Fruit fly (Drosophila melanogaster) whole organism, prepupa: ENCODE data around the gene CG6059.

ENCODE experiments used
- CG10631 ChIP-seq: fragments of 200-800 bp; sonication (Bioruptor generic); optimal IDR thresholded peaks from 2 replicates; lab custom pipeline; 2016; ENCODE audit warnings: missing biosample characterization, missing genetic modification characterization
- CG10669 ChIP-seq: fragments of 200-800 bp; sonication (Bioruptor generic); optimal IDR thresholded peaks from 3 replicates; lab custom pipeline; 2018; ENCODE audit warnings: missing biosample characterization, mild to moderate bottlenecking, missing genetic modification characterization, moderate library complexity
- CG11294 ChIP-seq: fragments of 200-800 bp; sonication (Bioruptor generic); IDR thresholded peaks from 2 replicates; pipeline ENCODE4 v1.3.6; 2022; ENCODE audit warnings: missing biosample characterization, missing genetic modification characterization
- CG11762 ChIP-seq: fragments of 200-800 bp; sonication (Bioruptor generic); optimal IDR thresholded peaks from 3 replicates; lab custom pipeline; 2016; ENCODE audit warnings: missing biosample characterization, missing genetic modification characterization; ENCODE audit not compliant: insufficient read depth
- CG11902 ChIP-seq: fragments of 200-800 bp; sonication (Bioruptor generic); optimal IDR thresholded peaks from 3 replicates; lab custom pipeline; 2016; ENCODE audit warnings: missing biosample characterization, missing genetic modification characterization
- CG15336 ChIP-seq: fragments of 200-800 bp; sonication (Bioruptor generic); IDR thresholded peaks from 2 replicates; pipeline ENCODE4 v1.3.6; 2022; ENCODE audit warnings: missing biosample characterization, missing genetic modification characterization
- CG1621 ChIP-seq: fragments of 200-800 bp; sonication (Bioruptor generic); optimal IDR thresholded peaks from 3 replicates; lab custom pipeline; 2018; ENCODE audit warnings: missing biosample characterization, mild to moderate bottlenecking, missing genetic modification characterization
- CG16779 ChIP-seq: fragments of 200-800 bp; sonication (Bioruptor generic); optimal IDR thresholded peaks from 3 replicates; lab custom pipeline; 2017; ENCODE audit warnings: missing biosample characterization, mild to moderate bottlenecking, missing genetic modification characterization
- CG31627 ChIP-seq: fragments of 200-800 bp; sonication (Bioruptor generic); optimal IDR thresholded peaks from 3 replicates; lab custom pipeline; 2016; ENCODE audit warnings: missing biosample characterization, missing genetic modification characterization
- CG34406 ChIP-seq: fragments of 200-800 bp; sonication (Bioruptor generic); optimal IDR thresholded peaks from 3 replicates; lab custom pipeline; 2016; ENCODE audit warnings: missing biosample characterization, missing genetic modification characterization
- CG4318 ChIP-seq: fragments of 200-800 bp; sonication (Bioruptor generic); optimal IDR thresholded peaks from 3 replicates; lab custom pipeline; 2017; ENCODE audit warnings: missing biosample characterization, mild to moderate bottlenecking, missing genetic modification characterization
- CG6163 ChIP-seq: fragments of 200-800 bp; sonication (Bioruptor generic); IDR thresholded peaks from 3 replicates; pipeline ENCODE4 v1.3.6; 2022; ENCODE audit warnings: missing biosample characterization, missing genetic modification characterization
- CG6276 ChIP-seq: fragments of 200-800 bp; sonication (Bioruptor generic); optimal IDR thresholded peaks from 2 replicates; lab custom pipeline; 2017; ENCODE audit warnings: missing biosample characterization, mild to moderate bottlenecking, missing genetic modification characterization
- CG6792 ChIP-seq: fragments of 200-800 bp; sonication (Bioruptor generic); optimal IDR thresholded peaks from 3 replicates; lab custom pipeline; 2016; ENCODE audit warnings: missing biosample characterization, missing genetic modification characterization
- CG6808 ChIP-seq: fragments of 200-800 bp; sonication (Bioruptor generic); optimal IDR thresholded peaks from 3 replicates; lab custom pipeline; 2017; ENCODE audit warnings: missing biosample characterization, missing genetic modification characterization, mild to moderate bottlenecking, moderate library complexity, missing genetic modification reagents
- CG6854 ChIP-seq: fragments of 200-800 bp; sonication (Bioruptor generic); optimal IDR thresholded peaks from 2 replicates; lab custom pipeline; 2017; ENCODE audit warnings: missing biosample characterization, mild to moderate bottlenecking, missing genetic modification characterization
- CG8119 ChIP-seq: fragments of 200-800 bp; sonication (Bioruptor generic); IDR thresholded peaks from 3 replicates; pipeline ENCODE4 v1.3.6; 2022; ENCODE audit warnings: missing biosample characterization, missing genetic modification characterization
- CG8319 ChIP-seq: fragments of 200-800 bp; sonication (Bioruptor generic); optimal IDR thresholded peaks from 3 replicates; lab custom pipeline; 2016; ENCODE audit warnings: missing biosample characterization, missing genetic modification characterization
- CG8632 ChIP-seq: fragments of 200-800 bp; sonication (Bioruptor generic); optimal IDR thresholded peaks from 3 replicates; lab custom pipeline; 2016; ENCODE audit warnings: missing biosample characterization, missing genetic modification characterization
- CG9139 ChIP-seq: fragments of 200-800 bp; sonication (Bioruptor generic); optimal IDR thresholded peaks from 3 replicates; lab custom pipeline; 2017; ENCODE audit warnings: missing biosample characterization, mild to moderate bottlenecking, missing genetic modification characterization
- Eip78C ChIP-seq: fragments of 200-800 bp; sonication (Bioruptor generic); peaks from one replicate; lab custom pipeline; 2016; ENCODE audit warnings: missing biosample characterization, missing genetic modification characterization
- Ets21C ChIP-seq: fragments of 200-800 bp; sonication (Bioruptor generic); optimal IDR thresholded peaks from 3 replicates; lab custom pipeline; 2016; ENCODE audit warnings: missing biosample characterization, missing genetic modification characterization
- Ets96B ChIP-seq: fragments of 200-800 bp; optimal IDR thresholded peaks from 2 replicates; lab custom pipeline; 2019; ENCODE audit warnings: missing biosample characterization, mild to moderate bottlenecking, missing genetic modification characterization, moderate library complexity
- Gug ChIP-seq: fragments of 200-800 bp; sonication (Bioruptor generic); IDR thresholded peaks from 2 replicates; pipeline ENCODE4 v1.3.6; 2022; ENCODE audit warnings: missing biosample characterization, missing genetic modification characterization
- Hr38 ChIP-seq: sonication (Bioruptor generic); optimal IDR thresholded peaks from 2 replicates; lab custom pipeline; 2016; ENCODE audit warnings: missing biosample characterization, missing genetic modification characterization
- Hr4 ChIP-seq: fragments of 200-800 bp; sonication (Bioruptor generic); optimal IDR thresholded peaks from 3 replicates; lab custom pipeline; 2016; ENCODE audit warnings: missing biosample characterization, missing genetic modification characterization
- Lpt ChIP-seq: fragments of 200-800 bp; sonication (Bioruptor generic); optimal IDR thresholded peaks from 3 replicates; lab custom pipeline; 2016; ENCODE audit warnings: missing biosample characterization, missing genetic modification characterization
- Met ChIP-seq: fragments of 200-800 bp; sonication (Bioruptor generic); optimal IDR thresholded peaks from 3 replicates; lab custom pipeline; 2016; ENCODE audit warnings: missing biosample characterization, missing genetic modification characterization
- OdsH ChIP-seq: fragments of 200-800 bp; sonication (Bioruptor generic); optimal IDR thresholded peaks from 3 replicates; lab custom pipeline; 2016; ENCODE audit warnings: missing biosample characterization, missing genetic modification characterization
- Smox ChIP-seq: fragments of 200-800 bp; sonication (Bioruptor generic); optimal IDR thresholded peaks from 3 replicates; lab custom pipeline; 2016; ENCODE audit warnings: missing biosample characterization, missing genetic modification characterization
- Sox102F ChIP-seq: fragments of 200-800 bp; sonication (Bioruptor generic); optimal IDR thresholded peaks from 2 replicates; lab custom pipeline; 2016; ENCODE audit warnings: missing biosample characterization, mild to moderate bottlenecking, missing genetic modification characterization
- Sox14 ChIP-seq: fragments of 200-800 bp; sonication (Bioruptor generic); optimal IDR thresholded peaks from 3 replicates; lab custom pipeline; 2016; ENCODE audit warnings: missing biosample characterization, missing genetic modification characterization
- Sox15 ChIP-seq: fragments of 200-800 bp; sonication (Bioruptor generic); optimal IDR thresholded peaks from 3 replicates; lab custom pipeline; 2016; ENCODE audit warnings: missing biosample characterization, missing genetic modification characterization
- achi ChIP-seq: fragments of 200-800 bp; sonication (Bioruptor generic); optimal IDR thresholded peaks from 3 replicates; lab custom pipeline; 2016; ENCODE audit warnings: missing biosample characterization, missing genetic modification characterization
- acj6 ChIP-seq: fragments of 200-800 bp; sonication (Bioruptor generic); optimal IDR thresholded peaks from 3 replicates; lab custom pipeline; 2016; ENCODE audit warnings: missing biosample characterization, missing genetic modification characterization
- cyc ChIP-seq: fragments of 200-800 bp; sonication (Bioruptor generic); optimal IDR thresholded peaks from 3 replicates; lab custom pipeline; 2016; ENCODE audit warnings: missing biosample characterization, missing genetic modification characterization
- dac ChIP-seq: fragments of 200-800 bp; sonication (Bioruptor generic); optimal IDR thresholded peaks from 2 replicates; lab custom pipeline; 2017; ENCODE audit warnings: missing biosample characterization, mild to moderate bottlenecking, missing genetic modification characterization
- dsx ChIP-seq: fragments of 200-800 bp; optimal IDR thresholded peaks from 3 replicates; lab custom pipeline; 2019; ENCODE audit warnings: missing biosample characterization, mild to moderate bottlenecking, missing genetic modification characterization, moderate library complexity; ENCODE audit not compliant: poor library complexity, severe bottlenecking
- eg ChIP-seq: fragments of 200-800 bp; sonication (Bioruptor generic); IDR thresholded peaks from 3 replicates; pipeline ENCODE4 v1.3.6; 2022; ENCODE audit warnings: missing biosample characterization, missing genetic modification characterization
- esn ChIP-seq: fragments of 200-800 bp; sonication (Bioruptor generic); optimal IDR thresholded peaks from 2 replicates; lab custom pipeline; 2016; ENCODE audit warnings: missing biosample characterization, mild to moderate bottlenecking, missing genetic modification characterization, moderate library complexity
- fd59A ChIP-seq: fragments of 200-800 bp; sonication (Bioruptor generic); optimal IDR thresholded peaks from 2 replicates; lab custom pipeline; 2017; ENCODE audit warnings: missing biosample characterization, mild to moderate bottlenecking, missing genetic modification characterization, missing genetic modification reagents
- fkh ChIP-seq: fragments of 200-800 bp; sonication (Bioruptor generic); optimal IDR thresholded peaks from 3 replicates; lab custom pipeline; 2017; ENCODE audit warnings: missing biosample characterization, mild to moderate bottlenecking, missing genetic modification characterization, moderate library complexity
- lz ChIP-seq: fragments of 200-800 bp; sonication (Bioruptor generic); optimal IDR thresholded peaks from 3 replicates; lab custom pipeline; 2016; ENCODE audit warnings: missing biosample characterization, missing genetic modification characterization
- net ChIP-seq: fragments of 200-800 bp; sonication (Bioruptor generic); optimal IDR thresholded peaks from 3 replicates; lab custom pipeline; 2016; ENCODE audit warnings: missing biosample characterization, missing genetic modification characterization
- salr ChIP-seq, 2 experiments: fragments of 200-800 bp; sonication (Bioruptor generic); optimal IDR thresholded peaks; 3 replicates each; lab custom pipeline; 2016 to 2018; ENCODE audit warnings: missing biosample characterization in 2 of 2, missing genetic modification characterization in 2 of 2, mild to moderate bottlenecking in 1 of 2
- spab ChIP-seq: fragments of 200-800 bp; sonication (Bioruptor generic); optimal IDR thresholded peaks from 2 replicates; lab custom pipeline; 2017; ENCODE audit warnings: missing biosample characterization, mild to moderate bottlenecking, missing genetic modification characterization, missing genetic modification reagents
- ss ChIP-seq, 2 experiments: fragments of 200-800 bp; sonication (Bioruptor generic); optimal IDR thresholded peaks; 2 replicates in 1 of 2; 3 replicates in 1 of 2; lab custom pipeline; 2017 to 2018; ENCODE audit warnings: mild to moderate bottlenecking in 2 of 2, missing biosample characterization in 2 of 2, missing genetic modification characterization in 2 of 2, moderate library complexity in 1 of 2
- svp ChIP-seq: fragments of 200-800 bp; sonication (Bioruptor generic); peaks from one replicate; lab custom pipeline; 2016; ENCODE audit warnings: missing biosample characterization, missing genetic modification characterization
- topi ChIP-seq: fragments of 200-800 bp; sonication (Bioruptor generic); optimal IDR thresholded peaks from 3 replicates; lab custom pipeline; 2016; ENCODE audit warnings: missing biosample characterization, missing genetic modification characterization
- vri ChIP-seq: fragments of 200-800 bp; sonication (Bioruptor generic); optimal IDR thresholded peaks from 3 replicates; lab custom pipeline; 2016; ENCODE audit warnings: missing biosample characterization, mild to moderate bottlenecking, missing genetic modification characterization

CG6059 gene

DNA sequence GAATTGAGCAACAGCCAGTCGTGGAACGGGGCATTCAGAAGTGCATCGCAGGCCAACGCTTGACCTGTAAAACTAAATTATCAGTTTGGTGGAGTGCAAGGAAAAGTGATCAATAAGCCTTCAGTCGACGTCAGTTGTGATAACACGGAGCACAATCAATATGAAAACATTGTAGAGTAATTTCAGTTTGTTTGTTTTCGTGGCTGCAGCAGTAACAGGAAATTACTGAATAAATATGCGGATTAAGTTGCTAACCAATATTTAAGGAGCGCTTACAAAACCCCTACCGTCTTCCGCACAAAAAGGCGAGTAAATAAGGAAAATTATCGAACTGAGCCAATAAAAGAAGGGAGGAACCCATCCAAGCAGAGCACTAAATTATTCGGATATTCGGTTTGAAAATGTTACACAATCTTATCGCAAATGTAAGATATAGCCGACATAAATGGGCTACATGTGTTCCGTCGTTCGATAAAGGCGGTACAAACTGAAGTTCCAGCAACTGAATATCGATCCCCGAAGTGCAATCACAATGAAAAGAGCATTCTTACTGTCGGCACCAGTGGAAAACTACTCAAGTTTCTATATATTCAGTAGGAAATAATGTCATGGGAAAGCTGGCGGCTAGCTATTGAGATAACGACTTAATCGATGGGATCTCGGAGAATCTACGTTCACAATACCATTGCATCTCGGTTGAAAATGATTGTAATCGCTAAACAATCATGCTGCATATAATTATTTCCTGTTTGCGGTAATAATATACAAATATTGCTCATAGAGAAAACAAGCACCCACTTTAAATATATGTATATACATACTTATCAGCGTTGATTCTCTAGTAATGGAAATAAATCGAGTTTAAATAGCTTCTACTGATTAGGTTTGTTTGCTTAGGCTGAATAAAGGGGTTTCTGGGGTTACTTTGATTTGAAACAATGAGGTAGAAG is 11.5 kb upstream of the CG6059 start:
- peak; percentile 92 for TF ChIP-seq Eip78C (GFP tag; lab: Kevin White, UChicago)
- TF ChIP-seq CG4318 = no peak
- TF ChIP-seq topi (GFP tag; lab: Kevin White, UChicago) = peak; percentile 22
- TF ChIP-seq CG6854 = peak; percentile 42
- peak; percentile 39 for TF ChIP-seq svp
- peak; percentile 93 for TF ChIP-seq fkh (GFP tag; lab: Kevin White, UChicago)
- peak; percentile 50 for TF ChIP-seq dsx (GFP tag; lab: Kevin White, UChicago)
- TF ChIP-seq Sox15 (GFP tag; lab: Kevin White, UChicago) = no peak
- TF ChIP-seq eg (GFP tag; lab: Robert Waterston, UW) = no peak
- TF ChIP-seq vri = peak; percentile 64
- TF ChIP-seq cyc (GFP tag; lab: Kevin White, UChicago) = no peak
- peak; percentile 48 for TF ChIP-seq acj6 (GFP tag; lab: Kevin White, UChicago)
- peak; percentile 49 for TF ChIP-seq Sox102F
- peak; percentile 49 for TF ChIP-seq CG8319 (GFP tag; lab: Kevin White, UChicago)
- TF ChIP-seq CG10669 = peak; percentile 70
- TF ChIP-seq CG6276 (GFP tag; lab: Kevin White, UChicago) = no peak
- TF ChIP-seq CG15336 (GFP tag; lab: Robert Waterston, UW) = no peak
- peak; percentile 22 to 69 for TF ChIP-seq ss (GFP tag; optimal IDR thresholded peaks at IDR 0.05; lab: Kevin White, UChicago)
- no peak for TF ChIP-seq CG8119 (GFP tag; lab: Robert Waterston, UW)
- TF ChIP-seq Smox (GFP tag; lab: Kevin White, UChicago) = peak; percentile 58
- peak; percentile 56 for TF ChIP-seq CG10631 (GFP tag; lab: Kevin White, UChicago)
- peak; percentile 65 for TF ChIP-seq CG6808 (GFP tag; lab: Kevin White, UChicago)
- TF ChIP-seq CG6163 (GFP tag; lab: Robert Waterston, UW) = peak; percentile 75
- peak; percentile 51 for TF ChIP-seq CG16779 (tag; lab: Kevin White, UChicago)
- peak; percentile 69 for TF ChIP-seq esn
- TF ChIP-seq spab = peak; percentile 63
- TF ChIP-seq OdsH (GFP tag; lab: Kevin White, UChicago) = peak; percentile 42
- peak; percentile 54 for TF ChIP-seq CG1621 (tag; lab: Kevin White, UChicago)
- TF ChIP-seq Gug (GFP tag; lab: Robert Waterston, UW) = 0 out of 2 replicates have a peak, but pooled peaks have one; percentile 26
- TF ChIP-seq lz (GFP tag; lab: Kevin White, UChicago) = peak; percentile 45
- peak; percentile 15 for TF ChIP-seq Met
- peak; percentile 6 for TF ChIP-seq Sox14 (GFP tag; lab: Kevin White, UChicago)
- peak; percentile 18 for TF ChIP-seq Ets96B
- peak; percentile 18 for TF ChIP-seq CG11762 (GFP tag; lab: Kevin White, UChicago)
- TF ChIP-seq Hr4 = no peak
- no peak for TF ChIP-seq Ets21C
- TF ChIP-seq CG11902 (GFP tag; lab: Kevin White, UChicago) = no peak
- TF ChIP-seq dac (GFP tag; lab: Kevin White, UChicago) = no peak
- TF ChIP-seq CG11294 (GFP tag; lab: Robert Waterston, UW) = no peak
- peak; percentile 35 for TF ChIP-seq fd59A (GFP tag; lab: Kevin White, UChicago)
- TF ChIP-seq CG9139 (GFP tag; lab: Kevin White, UChicago) = peak; percentile 62
- peak; percentile 72 for TF ChIP-seq CG8632 (GFP tag; lab: Kevin White, UChicago)
- TF ChIP-seq CG6792 (GFP tag; lab: Kevin White, UChicago) = peak; percentile 77
- peak; percentile 41 for TF ChIP-seq achi
- peak; percentile 60 for TF ChIP-seq net
- TF ChIP-seq CG31627 (GFP tag; lab: Kevin White, UChicago) = peak; percentile 6
- no peak for TF ChIP-seq Lpt
- peak; percentile 7 to 28 for TF ChIP-seq salr (GFP tag; optimal IDR thresholded peaks at IDR 0.05; lab: Kevin White, UChicago)
- no peak for TF ChIP-seq Hr38 (GFP tag; lab: Kevin White, UChicago)
- peak; percentile 68 for TF ChIP-seq CG34406 (GFP tag; lab: Kevin White, UChicago)
